Fruit fly (Drosophila melanogaster): ENCODE measurements around the gene CG17141.

- TF ChIP-seq CG8478 (optimal IDR thresholded peaks at IDR 0.05) (no peak), CTCF (optimal IDR thresholded peaks at IDR 0.05) (no peak)
Measured at dm6 chr3R:22751111-22751510, 3.7 kb upstream of the CG17141 start.

Measured in S2 (cell line).